Fruit fly (Drosophila melanogaster) whole organism, embryonic: ENCODE measurements around the gene Ada1-2.
A peak's percentile ranks its signal among the peaks of the same experiment; 100 is the strongest.

ENCODE experiments used
- Ada2b ChIP-seq: fragments of 200-800 bp; sonication (Bioruptor generic); IDR thresholded peaks from 2 replicates; pipeline ENCODE4 v1.3.6; 2022; ENCODE audit warnings: missing biosample characterization, missing genetic modification characterization
- Adf1 ChIP-seq: fragments of 200-800 bp; sonication (Bioruptor generic); IDR thresholded peaks from 2 replicates; pipeline ENCODE4 v1.3.6; 2022; ENCODE audit warnings: missing biosample characterization, missing genetic modification characterization
- Atf3 ChIP-seq: fragments of 200-800 bp; sonication (Bioruptor generic); optimal IDR thresholded peaks from 3 replicates; lab custom pipeline; 2016; ENCODE audit warnings: missing biosample characterization, missing genetic modification characterization
- C15 ChIP-seq: fragments of 200-800 bp; sonication (Bioruptor generic); IDR thresholded peaks from 3 replicates; pipeline ENCODE4 v1.3.6; 2022; ENCODE audit warnings: missing biosample characterization, missing genetic modification characterization
- CG10431 ChIP-seq: fragments of 200-800 bp; sonication (Bioruptor generic); optimal IDR thresholded peaks from 3 replicates; lab custom pipeline; 2018; ENCODE audit warnings: missing biosample characterization, mild to moderate bottlenecking, missing genetic modification characterization
- CG12071 ChIP-seq: fragments of 200-800 bp; sonication (Bioruptor generic); optimal IDR thresholded peaks from 3 replicates; lab custom pipeline; 2018; ENCODE audit warnings: missing biosample characterization, mild to moderate bottlenecking, missing genetic modification characterization
- CG12155 ChIP-seq: fragments of 200-800 bp; sonication (Bioruptor generic); optimal IDR thresholded peaks from 3 replicates; lab custom pipeline; 2016; ENCODE audit warnings: missing biosample characterization, missing genetic modification characterization
- CG1233 ChIP-seq: fragments of 200-800 bp; sonication (Bioruptor generic); optimal IDR thresholded peaks from 4 replicates; lab custom pipeline; 2018; ENCODE audit warnings: missing biosample characterization, mild to moderate bottlenecking, missing genetic modification characterization
- CG12769 ChIP-seq: fragments of 200-800 bp; sonication (Bioruptor generic); optimal IDR thresholded peaks from 2 replicates; lab custom pipeline; 2019; ENCODE audit warnings: missing biosample characterization, mild to moderate bottlenecking, missing genetic modification characterization, moderate library complexity
- CG13894 ChIP-seq: fragments of 200-800 bp; sonication (Bioruptor generic); optimal IDR thresholded peaks from 3 replicates; lab custom pipeline; 2018; ENCODE audit warnings: missing biosample characterization, mild to moderate bottlenecking, missing genetic modification characterization, moderate library complexity
- CG14441 ChIP-seq: fragments of 200-800 bp; sonication (Bioruptor generic); IDR thresholded peaks from 2 replicates; pipeline ENCODE4 v1.3.6; 2022; ENCODE audit warnings: missing biosample characterization, missing genetic modification characterization
- CG15269 ChIP-seq: fragments of 200-800 bp; sonication (Bioruptor generic); optimal IDR thresholded peaks from 2 replicates; lab custom pipeline; 2018; ENCODE audit warnings: missing biosample characterization, mild to moderate bottlenecking, missing genetic modification characterization, moderate library complexity
- CG17612 ChIP-seq: fragments of 200-800 bp; sonication (Bioruptor generic); IDR thresholded peaks from 2 replicates; pipeline ENCODE4 v1.3.6; 2022; ENCODE audit warnings: missing biosample characterization, missing genetic modification characterization
- CG30403 ChIP-seq: fragments of 200-800 bp; sonication (Bioruptor generic); optimal IDR thresholded peaks from 3 replicates; lab custom pipeline; 2016; ENCODE audit warnings: missing biosample characterization, missing genetic modification characterization
- CG4404 ChIP-seq: fragments of 200-800 bp; sonication (Bioruptor generic); IDR thresholded peaks from 2 replicates; pipeline ENCODE4 v1.3.6; 2022; ENCODE audit warnings: missing biosample characterization, missing genetic modification characterization
- CG4730 ChIP-seq: fragments of 200-800 bp; sonication (Bioruptor generic); IDR thresholded peaks from 2 replicates; pipeline ENCODE4 v1.3.6; 2022; ENCODE audit warnings: missing biosample characterization, missing genetic modification characterization
- CG6854 ChIP-seq: fragments of 200-800 bp; sonication (Bioruptor generic); optimal IDR thresholded peaks from 3 replicates; lab custom pipeline; 2017; ENCODE audit warnings: missing biosample characterization, mild to moderate bottlenecking, missing genetic modification characterization
- CG7928 ChIP-seq: fragments of 200-800 bp; sonication (Bioruptor generic); optimal IDR thresholded peaks from 2 replicates; lab custom pipeline; 2017; ENCODE audit warnings: missing biosample characterization, mild to moderate bottlenecking, missing genetic modification characterization
- CG8359 ChIP-seq: fragments of 200-800 bp; sonication (Bioruptor generic); optimal IDR thresholded peaks from 2 replicates; lab custom pipeline; 2017; ENCODE audit warnings: missing biosample characterization, mild to moderate bottlenecking, missing genetic modification characterization, borderline replicate concordance
- CG8765 ChIP-seq: fragments of 200-800 bp; sonication (Bioruptor generic); IDR thresholded peaks from 2 replicates; pipeline ENCODE4 v1.3.6; 2022; ENCODE audit warnings: missing biosample characterization, missing genetic modification characterization
- CG9609 ChIP-seq: fragments of 200-800 bp; sonication (Bioruptor generic); optimal IDR thresholded peaks from 3 replicates; lab custom pipeline; 2016; ENCODE audit warnings: missing biosample characterization, missing genetic modification characterization
- CG9932 ChIP-seq: fragments of 200-800 bp; sonication (Bioruptor generic); IDR thresholded peaks from 2 replicates; pipeline ENCODE4 v1.3.6; 2022; ENCODE audit warnings: missing biosample characterization, missing genetic modification characterization
- CkIIα-i1 ChIP-seq: fragments of 200-800 bp; sonication (Bioruptor generic); IDR thresholded peaks from 2 replicates; pipeline ENCODE4 v1.3.6; 2022; ENCODE audit warnings: missing biosample characterization, missing genetic modification characterization
- D19B ChIP-seq: fragments of 200-800 bp; sonication (Bioruptor generic); optimal IDR thresholded peaks from 2 replicates; lab custom pipeline; 2017; ENCODE audit warnings: missing biosample characterization, mild to moderate bottlenecking, missing genetic modification characterization
- Deaf1 ChIP-seq: fragments of 200-800 bp; optimal IDR thresholded peaks from 3 replicates; lab custom pipeline; 2019; ENCODE audit warnings: missing biosample characterization, mild to moderate bottlenecking, missing genetic modification characterization, moderate library complexity
- HLHmδ ChIP-seq: fragments of 200-800 bp; sonication (Bioruptor generic); optimal IDR thresholded peaks from 2 replicates; lab custom pipeline; 2018; ENCODE audit warnings: missing biosample characterization, mild to moderate bottlenecking, missing genetic modification characterization, moderate library complexity
- Hmx ChIP-seq: fragments of 200-800 bp; sonication (Bioruptor generic); optimal IDR thresholded peaks from 2 replicates; lab custom pipeline; 2016; ENCODE audit warnings: missing biosample characterization, missing genetic modification characterization
- MESR4 ChIP-seq: fragments of 200-800 bp; sonication (Bioruptor generic); optimal IDR thresholded peaks from 2 replicates; lab custom pipeline; 2018; ENCODE audit warnings: missing biosample characterization, mild to moderate bottlenecking, missing genetic modification characterization, moderate library complexity
- NFAT ChIP-seq: fragments of 200-800 bp; sonication (Bioruptor generic); IDR thresholded peaks from 2 replicates; pipeline ENCODE4 v1.3.6; 2022; ENCODE audit warnings: missing biosample characterization, missing genetic modification characterization
- Poxn ChIP-seq: fragments of 200-800 bp; sonication (Bioruptor generic); IDR thresholded peaks from 2 replicates; pipeline ENCODE4 v1.3.6; 2022; ENCODE audit warnings: missing biosample characterization, missing genetic modification characterization
- Side ChIP-seq: fragments of 200-800 bp; sonication (Bioruptor generic); optimal IDR thresholded peaks from 2 replicates; lab custom pipeline; 2016; ENCODE audit warnings: missing biosample characterization, missing genetic modification characterization
- Stat92E ChIP-seq, 3 experiments: fragments of >200 bp in 2 of 3; fragments of 200-800 bp in 1 of 3; sonication (Bioruptor generic) in 1 of 3; optimal IDR thresholded peaks; 2 replicates each; lab custom pipeline; 2017 to 2019; ENCODE audit warnings: missing biosample characterization in 3 of 3, missing genetic modification characterization in 3 of 3, mild to moderate bottlenecking in 1 of 3, moderate library complexity in 1 of 3
- Taf1 ChIP-seq: fragments of 200-800 bp; sonication (Bioruptor generic); IDR thresholded peaks from 2 replicates; pipeline ENCODE4 v1.3.6; 2022; ENCODE audit warnings: missing biosample characterization, missing genetic modification characterization
- Vsx1 ChIP-seq: fragments of 200-800 bp; sonication (Bioruptor generic); optimal IDR thresholded peaks from 2 replicates; lab custom pipeline; 2017; ENCODE audit warnings: missing biosample characterization, mild to moderate bottlenecking, missing genetic modification characterization, missing genetic modification reagents
- Xbp1 ChIP-seq: fragments of 200-800 bp; sonication (Bioruptor generic); optimal IDR thresholded peaks from 3 replicates; lab custom pipeline; 2016; ENCODE audit warnings: missing biosample characterization, mild to moderate bottlenecking, missing genetic modification characterization
- YL-1 ChIP-seq: fragments of 200-800 bp; sonication (Bioruptor generic); optimal IDR thresholded peaks from 3 replicates; lab custom pipeline; 2017; ENCODE audit warnings: missing biosample characterization, mild to moderate bottlenecking, missing genetic modification characterization
- abd-A ChIP-seq: fragments of 200-800 bp; sonication (Bioruptor generic); optimal IDR thresholded peaks from 3 replicates; lab custom pipeline; 2019; ENCODE audit warnings: missing biosample characterization, mild to moderate bottlenecking, missing genetic modification characterization, moderate library complexity
- br ChIP-seq: fragments of >200 bp; optimal IDR thresholded peaks from 2 replicates; lab custom pipeline; 2017
- cwo ChIP-seq: fragments of 200-800 bp; sonication (Bioruptor generic); optimal IDR thresholded peaks from 3 replicates; lab custom pipeline; 2017; ENCODE audit warnings: missing biosample characterization, missing genetic modification characterization, mild to moderate bottlenecking, moderate library complexity, missing genetic modification reagents
- dysf ChIP-seq: fragments of 200-800 bp; sonication (Bioruptor generic); IDR thresholded peaks from 3 replicates; pipeline ENCODE4 v1.3.6; 2022; ENCODE audit warnings: missing biosample characterization, missing genetic modification characterization
- exex ChIP-seq: fragments of 200-800 bp; sonication (Bioruptor generic); optimal IDR thresholded peaks from 4 replicates; lab custom pipeline; 2018; ENCODE audit warnings: missing biosample characterization, mild to moderate bottlenecking, missing genetic modification characterization, moderate library complexity
- eyg ChIP-seq: fragments of 200-800 bp; sonication (Bioruptor generic); optimal IDR thresholded peaks from 3 replicates; lab custom pipeline; 2016; ENCODE audit warnings: missing biosample characterization, missing genetic modification characterization
- ftz-f1 ChIP-seq: fragments of 200-800 bp; sonication (Bioruptor generic); optimal IDR thresholded peaks from 2 replicates; lab custom pipeline; 2016; ENCODE audit warnings: missing biosample characterization, missing genetic modification characterization
- gt ChIP-seq: fragments of 200-800 bp; sonication (Bioruptor generic); IDR thresholded peaks from 2 replicates; pipeline ENCODE4 v1.3.6; 2022; ENCODE audit warnings: missing biosample characterization, missing genetic modification characterization
- nerfin-1 ChIP-seq: fragments of 200-800 bp; sonication (Bioruptor generic); optimal IDR thresholded peaks from 3 replicates; lab custom pipeline; 2019; ENCODE audit warnings: missing biosample characterization, mild to moderate bottlenecking, missing genetic modification characterization, moderate library complexity
- nerfin-2 ChIP-seq: fragments of 200-800 bp; sonication (Bioruptor generic); IDR thresholded peaks from 2 replicates; pipeline ENCODE4 v1.3.6; 2022; ENCODE audit warnings: missing biosample characterization, missing genetic modification characterization; ENCODE audit not compliant: partially characterized antibody
- pb ChIP-seq: fragments of 200-800 bp; sonication (Bioruptor generic); optimal IDR thresholded peaks from 3 replicates; lab custom pipeline; 2016; ENCODE audit warnings: missing biosample characterization, missing genetic modification characterization
- pnt ChIP-seq: fragments of 200-800 bp; sonication (Bioruptor generic); optimal IDR thresholded peaks from 3 replicates; lab custom pipeline; 2016; ENCODE audit warnings: missing biosample characterization, missing genetic modification characterization
- sd ChIP-seq: fragments of 200-800 bp; sonication (Bioruptor generic); optimal IDR thresholded peaks from 3 replicates; lab custom pipeline; 2018; ENCODE audit warnings: missing biosample characterization, mild to moderate bottlenecking, missing genetic modification characterization, moderate library complexity
- sug ChIP-seq: fragments of 200-800 bp; optimal IDR thresholded peaks from 2 replicates; lab custom pipeline; 2019; ENCODE audit warnings: missing biosample characterization, mild to moderate bottlenecking, missing genetic modification characterization, moderate library complexity

Gene Ada1-2

dm6 chr2L:12005436-12006396, 13.0 kb downstream of the Ada1-2 start (continued):
- TF ChIP-seq CG12769 (tag; lab: Kevin White, UChicago) (peak; percentile 100), CG1233 (GFP tag; lab: Kevin White, UChicago) (no peak), HLHmδ (GFP tag; lab: Kevin White, UChicago) (peak; percentile 42), dysf (GFP tag; lab: Robert Waterston, UW) (no peak), exex (peak; percentile 61), ftz-f1 (GFP tag; lab: Kevin White, UChicago) (peak; percentile 13), br (lab: Kevin White, UChicago) (no peak), nerfin-1 (tag; lab: Kevin White, UChicago) (no peak), CG9609 (GFP tag; lab: Kevin White, UChicago) (no peak), Ada2b (GFP tag; lab: Robert Waterston, UW) (no peak), abd-A (tag; lab: Kevin White, UChicago) (peak; percentile 99), nerfin-2 (GFP tag; lab: Robert Waterston, UW) (no peak), CG30403 (GFP tag; lab: Kevin White, UChicago) (no peak), CG12071 (GFP tag; lab: Kevin White, UChicago) (no peak), CG7928 (GFP tag; lab: Kevin White, UChicago) (no peak), Adf1 (GFP tag; lab: Robert Waterston, UW) (no peak), Poxn (GFP tag; lab: Robert Waterston, UW) (no peak), cwo (GFP tag; lab: Kevin White, UChicago) (peak; percentile 84), CG6854 (GFP tag; lab: Kevin White, UChicago) (no peak), YL-1 (GFP tag; lab: Kevin White, UChicago) (no peak), Vsx1 (peak; percentile 86), CG15269 (tag; lab: Kevin White, UChicago) (peak; percentile 41), C15 (GFP tag; lab: Robert Waterston, UW) (no peak), CkIIα-i1 (GFP tag; lab: Robert Waterston, UW) (no peak), CG12155 (GFP tag; lab: Kevin White, UChicago) (no peak), CG8765 (GFP tag; lab: Robert Waterston, UW) (no peak), eyg (no peak), MESR4 (no peak), D19B (GFP tag; lab: Kevin White, UChicago) (no peak), pnt (GFP tag; lab: Kevin White, UChicago) (no peak), Atf3 (GFP tag; lab: Kevin White, UChicago) (no peak), CG9932 (GFP tag; lab: Robert Waterston, UW) (no peak), gt (GFP tag; lab: Robert Waterston, UW) (no peak), CG4404 (GFP tag; lab: Robert Waterston, UW) (no peak), Hmx (GFP tag; lab: Kevin White, UChicago) (no peak), CG13894 (tag; lab: Kevin White, UChicago) (peak; percentile 86), CG10431 (no peak), CG14441 (no peak), Stat92E (GFP tag; optimal IDR thresholded peaks at IDR 0.05; lab: Kevin White, UChicago) (peak in 1 of 3 experiments; percentile 40), Taf1 (GFP tag; lab: Robert Waterston, UW) (no peak), Side (no peak), NFAT (no peak), Deaf1 (peak; percentile 10), sug (tag; lab: Kevin White, UChicago) (peak; percentile 90), sd (tag; lab: Kevin White, UChicago) (peak; percentile 93), CG17612 (GFP tag; lab: Robert Waterston, UW) (no peak), CG4730 (GFP tag; lab: Robert Waterston, UW) (no peak), Xbp1 (GFP tag; lab: Kevin White, UChicago) (no peak), pb (GFP tag; lab: Kevin White, UChicago) (no peak), CG8359 (GFP tag; lab: Kevin White, UChicago) (peak; percentile 30)
